Fruit fly (Drosophila melanogaster): Measurements from ENCODE around the gene Mi-2.

- TF ChIP-seq Spps (tag; optimal IDR thresholded peaks at IDR 0.05) = no peak
- no peak for TF ChIP-seq Nf-YB (GFP tag; optimal IDR thresholded peaks at IDR 0.05)
- TF ChIP-seq Ptx1 (GFP tag; IDR thresholded peaks at IDR 0.05) = no peak
- no peak for TF ChIP-seq Trl (optimal IDR thresholded peaks at IDR 0.05)
- TF ChIP-seq Trl (GFP tag; optimal IDR thresholded peaks at IDR 0.05) = no peak
- TF ChIP-seq Max (GFP tag; optimal IDR thresholded peaks at IDR 0.05) = peak; percentile 48
- TF ChIP-seq gro (GFP tag; optimal IDR thresholded peaks at IDR 0.05) = no peak
- TF ChIP-seq fu2 (GFP tag; optimal IDR thresholded peaks at IDR 0.05) = no peak
- TF ChIP-seq p53 (GFP tag; optimal IDR thresholded peaks at IDR 0.05) = no peak
- TF ChIP-seq Dek (tag; optimal IDR thresholded peaks at IDR 0.05) = no peak
Measured at dm6 chr3L:19861215-19861614, 48.8 kb downstream of the Mi-2 start.

All from whole organism, embryonic.